Fruit fly (Drosophila melanogaster): ENCODE measurements around the gene Edg84A.

Gene Edg84A

DNA sequence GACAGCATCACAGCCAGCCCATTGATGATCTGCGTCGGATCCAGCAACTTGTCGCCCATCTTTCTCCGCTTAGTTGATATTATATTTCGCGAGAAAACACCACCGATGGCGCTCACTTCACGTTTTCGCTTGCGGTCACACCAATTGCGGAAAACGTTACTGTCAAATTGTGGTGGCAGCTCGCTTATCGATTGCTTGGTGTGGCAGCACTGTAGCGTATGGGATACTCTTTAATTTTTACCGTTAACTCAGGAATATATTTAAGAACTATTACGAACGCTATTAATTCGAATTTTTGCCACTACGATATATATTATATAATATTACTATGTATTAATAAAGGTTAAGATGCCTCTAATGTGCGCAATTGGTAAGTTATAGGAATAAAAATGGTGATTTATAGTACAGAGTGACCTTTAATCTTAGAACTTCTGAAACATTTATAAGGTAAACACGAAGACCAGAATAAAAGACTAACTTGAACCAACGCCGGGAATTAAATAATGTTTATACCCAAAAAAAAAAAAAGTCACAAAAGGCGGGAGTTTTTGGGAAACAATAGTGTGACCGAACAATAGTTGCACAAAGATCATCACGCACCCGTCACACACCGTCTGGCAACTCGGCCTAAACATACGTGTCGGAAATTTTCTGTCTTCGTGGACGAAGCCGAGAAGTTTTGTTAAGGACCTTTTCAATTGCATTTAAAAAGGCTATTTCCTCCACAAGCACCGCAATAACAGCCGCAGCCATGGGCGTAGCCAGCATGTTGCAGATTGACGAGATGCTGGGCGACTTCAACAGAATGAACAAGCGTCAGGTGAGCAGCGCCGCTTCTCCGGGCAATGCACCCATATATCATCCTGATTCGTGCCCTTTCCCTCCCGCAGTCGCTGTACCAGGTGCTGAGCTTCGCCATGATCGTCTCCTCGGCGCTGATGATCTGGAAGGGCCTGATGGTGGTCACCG, 26.7 kb upstream of the Edg84A start, which contains the start of the genes CG1307 and twr (continued):
- TF ChIP-seq nerfin-2 (GFP tag; IDR thresholded peaks at IDR 0.05; ENCODE audit: partially characterized antibody) (no peak), sr (GFP tag; IDR thresholded peaks at IDR 0.05) (no peak), ssp (GFP tag; IDR thresholded peaks at IDR 0.05) (peak; percentile 51; the same call in 1 of the 2 replicates), vfl (GFP tag; optimal IDR thresholded peaks at IDR 0.05) (no peak), lmd (GFP tag; IDR thresholded peaks at IDR 0.05) (0 out of 2 replicates have a peak, but pooled peaks have one; percentile 26), Mes4 (GFP tag; optimal IDR thresholded peaks at IDR 0.05) (no peak), CG12155 (GFP tag; optimal IDR thresholded peaks at IDR 0.05) (peak; percentile 27), CG6689 (GFP tag; IDR thresholded peaks at IDR 0.05) (peak; percentile 41), CG2116 (GFP tag; optimal IDR thresholded peaks at IDR 0.05) (peak; percentile 55), bcd (GFP tag; optimal IDR thresholded peaks at IDR 0.05) (peak; percentile 42), HLH4C (GFP tag; IDR thresholded peaks at IDR 0.05; ENCODE audit: partially characterized antibody) (0 out of 3 replicates have a peak, but pooled peaks have one; percentile 38), CG4820 (GFP tag; optimal IDR thresholded peaks at IDR 0.05) (no peak), slbo (GFP tag; IDR thresholded peaks at IDR 0.05) (peak; percentile 49), CG13424 (tag; optimal IDR thresholded peaks at IDR 0.05) (peak; percentile 59), gfzf (GFP tag; optimal IDR thresholded peaks at IDR 0.05) (peak; percentile 76), ci (GFP tag; IDR thresholded peaks at IDR 0.05) (peak; percentile 71; the same call in 1 of the 3 replicates), kah (GFP tag; optimal IDR thresholded peaks at IDR 0.05) (peak; percentile 5), CG9215 (GFP tag; IDR thresholded peaks at IDR 0.05) (peak; percentile 18; the same call in 1 of the 2 replicates), tin (GFP tag; optimal IDR thresholded peaks at IDR 0.05) (no peak), Ptx1 (GFP tag; IDR thresholded peaks at IDR 0.05) (0 out of 2 replicates have a peak, but pooled peaks have one; percentile 25), bbx (GFP tag; IDR thresholded peaks at IDR 0.05; ENCODE audit: partially characterized antibody) (0 out of 2 replicates have a peak, but pooled peaks have one; percentile 9), CG2889 (GFP tag; IDR thresholded peaks at IDR 0.05) (0 out of 3 replicates have a peak, but pooled peaks have one; percentile 32), CG13775 (GFP tag; optimal IDR thresholded peaks at IDR 0.05) (peak; percentile 68), crp (GFP tag; optimal IDR thresholded peaks at IDR 0.05) (peak in 1 of 2 experiments; percentile 52), CG2875 (GFP tag; optimal IDR thresholded peaks at IDR 0.05) (no peak), CG10321 (GFP tag; IDR thresholded peaks at IDR 0.05) (0 out of 2 replicates have a peak, but pooled peaks have one; percentile 11), dm (GFP tag; optimal IDR thresholded peaks at IDR 0.05) (peak; percentile 50), E2f2 (GFP tag; IDR thresholded peaks at IDR 0.05) (peak; percentile 81), CG4424 (GFP tag; optimal IDR thresholded peaks at IDR 0.05) (no peak), Meics (GFP tag; optimal IDR thresholded peaks at IDR 0.05) (peak; percentile 43), CG18764 (GFP tag; optimal IDR thresholded peaks at IDR 0.05) (peak; percentile 23), Mrtf (GFP tag; IDR thresholded peaks at IDR 0.05) (peak; percentile 33; the same call in 1 of the 3 replicates), trem (tag; optimal IDR thresholded peaks at IDR 0.05) (peak; percentile 79), H2.0 (GFP tag; IDR thresholded peaks at IDR 0.05) (0 out of 2 replicates have a peak, but pooled peaks have one; percentile 12), CG18262 (tag; optimal IDR thresholded peaks at IDR 0.05) (no peak), bsh (GFP tag; optimal IDR thresholded peaks at IDR 0.05) (peak in 1 of 2 experiments; percentile 50), amos (GFP tag; IDR thresholded peaks at IDR 0.05; ENCODE audit: partially characterized antibody) (peak; percentile 36; the same call in 1 of the 2 replicates), Hr3 (GFP tag; optimal IDR thresholded peaks at IDR 0.05) (peak; percentile 31), Ets97D (GFP tag; optimal IDR thresholded peaks at IDR 0.05) (peak; percentile 78), HmgZ (tag; optimal IDR thresholded peaks at IDR 0.05) (peak; percentile 51), BEAF-32 (GFP tag; optimal IDR thresholded peaks at IDR 0.05) (peak; percentile 58), CoRest (tag; optimal IDR thresholded peaks at IDR 0.05) (peak; percentile 74), E2f1 (GFP tag; IDR thresholded peaks at IDR 0.05) (0 out of 2 replicates have a peak, but pooled peaks have one; percentile 15), Fer1 (GFP tag; optimal IDR thresholded peaks at IDR 0.05) (peak; percentile 35), Ada2b (GFP tag; IDR thresholded peaks at IDR 0.05) (no peak), Dip3 (GFP tag; optimal IDR thresholded peaks at IDR 0.05) (no peak), Med (GFP tag) (peak; percentile 82)

Data from whole organism, embryonic.